Fruit fly (Drosophila melanogaster) whole organism, prepupa: ENCODE data around the gene Kcmf1.

Source experiments
- CG6276 ChIP-seq: fragments of 200-800 bp; sonication (Bioruptor generic); optimal IDR thresholded peaks from 2 replicates; lab custom pipeline; 2017; ENCODE audit warnings: missing biosample characterization, mild to moderate bottlenecking, missing genetic modification characterization
- CG8632 ChIP-seq: fragments of 200-800 bp; sonication (Bioruptor generic); optimal IDR thresholded peaks from 3 replicates; lab custom pipeline; 2016; ENCODE audit warnings: missing biosample characterization, missing genetic modification characterization
- eg ChIP-seq: fragments of 200-800 bp; sonication (Bioruptor generic); IDR thresholded peaks from 3 replicates; pipeline ENCODE4 v1.3.6; 2022; ENCODE audit warnings: missing biosample characterization, missing genetic modification characterization

dm6 chr3R:8968837-8969236 lies 45.9 kb downstream of the Kcmf1 start:
- TF ChIP-seq CG6276 (no peak), eg (GFP tag; lab: Robert Waterston, UW) (no peak), CG8632 (GFP tag; lab: Kevin White, UChicago) (peak; percentile 63)
